Worm (Caenorhabditis elegans) whole organism, mixed stage, embryonic: Measurements from ENCODE around the gene K04C2.2.
A peak's percentile ranks its signal among the peaks of the same experiment; 100 is the strongest.

ENCODE experiments used
- M03D4.4 ChIP-seq: sonication (generic microtip); optimal IDR thresholded peaks from 2 replicates; lab custom pipeline; 2017; ENCODE audit warnings: mild to moderate bottlenecking, missing genetic modification characterization, missing compliant biosample characterization
- blmp-1 ChIP-seq: fragments of 150-350 bp; optimal IDR thresholded peaks from 2 replicates; lab custom pipeline; 2014; ENCODE audit warnings: missing biosample characterization, missing genetic modification characterization
- ceh-39 ChIP-seq: fragments of 150-350 bp; optimal IDR thresholded peaks from 2 replicates; lab custom pipeline; 2014; ENCODE audit warnings: missing biosample characterization, missing genetic modification characterization
- ceh-83 ChIP-seq: fragments of 200-800 bp; sonication (Bioruptor generic); optimal IDR thresholded peaks from 2 replicates; lab custom pipeline; 2018; ENCODE audit warnings: mild to moderate bottlenecking, missing genetic modification characterization, missing compliant biosample characterization
- ces-1 ChIP-seq: fragments of 150-350 bp; optimal IDR thresholded peaks from 2 replicates; lab custom pipeline; 2014; ENCODE audit warnings: missing biosample characterization, missing genetic modification reagents, missing genetic modification characterization
- cnd-1 ChIP-seq: fragments of 200-800 bp; sonication (Bioruptor generic); optimal IDR thresholded peaks from 2 replicates; lab custom pipeline; 2018; ENCODE audit warnings: mild to moderate bottlenecking, missing genetic modification characterization, missing compliant biosample characterization
- drap-1 ChIP-seq: fragments of 200-800 bp; sonication (Bioruptor generic); optimal IDR thresholded peaks from 3 replicates; lab custom pipeline; 2018; ENCODE audit warnings: mild to moderate bottlenecking, missing genetic modification characterization, missing compliant biosample characterization
- elt-1 ChIP-seq: sonication (generic microtip); optimal IDR thresholded peaks from 2 replicates; lab custom pipeline; 2017; ENCODE audit warnings: missing genetic modification characterization, mild to moderate bottlenecking, missing compliant biosample characterization, antibody characterized with exemption, moderate library complexity, borderline replicate concordance; ENCODE audit not compliant: insufficient read depth
- elt-3 ChIP-seq: fragments of 150-350 bp; optimal IDR thresholded peaks from 2 replicates; lab custom pipeline; 2014; ENCODE audit warnings: missing biosample characterization, missing genetic modification characterization
- flh-1 ChIP-seq: fragments of 200-800 bp; sonication (Bioruptor generic); optimal IDR thresholded peaks from 2 replicates; lab custom pipeline; 2018; ENCODE audit warnings: mild to moderate bottlenecking, missing genetic modification characterization, moderate library complexity, missing compliant biosample characterization
- ham-2 ChIP-seq: fragments of 200-800 bp; sonication (Bioruptor generic); optimal IDR thresholded peaks from 2 replicates; lab custom pipeline; 2018; ENCODE audit warnings: mild to moderate bottlenecking, missing genetic modification characterization, missing compliant biosample characterization
- hlh-1 ChIP-seq: fragments of 150-350 bp; optimal IDR thresholded peaks from 2 replicates; lab custom pipeline; 2014; ENCODE audit warnings: missing biosample characterization, missing genetic modification reagents, missing genetic modification characterization
- lin-13 ChIP-seq: fragments of 150-350 bp; optimal IDR thresholded peaks from 2 replicates; lab custom pipeline; 2014; ENCODE audit warnings: missing biosample characterization, missing genetic modification characterization
- lin-32 ChIP-seq: fragments of 200-800 bp; sonication (Bioruptor generic); optimal IDR thresholded peaks from 2 replicates; lab custom pipeline; 2018; ENCODE audit warnings: mild to moderate bottlenecking, missing genetic modification characterization, missing compliant biosample characterization
- lsy-2 ChIP-seq: fragments of 150-350 bp; optimal IDR thresholded peaks from 2 replicates; lab custom pipeline; 2014; ENCODE audit warnings: missing biosample characterization, missing genetic modification characterization
- mab-5 ChIP-seq: fragments of 150-350 bp; optimal IDR thresholded peaks from 2 replicates; lab custom pipeline; 2014; ENCODE audit warnings: missing biosample characterization, missing genetic modification characterization
- mep-1 ChIP-seq: fragments of 150-350 bp; optimal IDR thresholded peaks from 2 replicates; lab custom pipeline; 2017; ENCODE audit warnings: missing biosample characterization, missing genetic modification reagents, missing genetic modification characterization, inconsistent platforms
- mls-2 ChIP-seq: sonication (generic microtip); optimal IDR thresholded peaks from 2 replicates; lab custom pipeline; 2016; ENCODE audit warnings: mild to moderate bottlenecking, missing genetic modification characterization, moderate library complexity, missing compliant biosample characterization
- nhr-12 ChIP-seq: fragments of 150-350 bp; optimal IDR thresholded peaks from 2 replicates; lab custom pipeline; 2014; ENCODE audit warnings: missing biosample characterization, missing genetic modification characterization
- nhr-237 ChIP-seq: fragments of 150-350 bp; optimal IDR thresholded peaks from 2 replicates; lab custom pipeline; 2014; ENCODE audit warnings: missing biosample characterization, missing genetic modification characterization
- nhr-28 ChIP-seq: fragments of 150-350 bp; optimal IDR thresholded peaks from 2 replicates; lab custom pipeline; 2014; ENCODE audit warnings: missing biosample characterization, missing genetic modification characterization
- pha-4 ChIP-seq: fragments of 150-350 bp; optimal IDR thresholded peaks from 2 replicates; lab custom pipeline; 2018; ENCODE audit warnings: missing biosample characterization, missing genetic modification reagents, missing genetic modification characterization
- sem-2 ChIP-seq: fragments of 200-800 bp; sonication (Bioruptor generic); optimal IDR thresholded peaks from 2 replicates; lab custom pipeline; 2018; ENCODE audit warnings: mild to moderate bottlenecking, missing genetic modification characterization, missing compliant biosample characterization
- sptf-1 ChIP-seq: sonication (generic microtip); optimal IDR thresholded peaks from 2 replicates; lab custom pipeline; 2017; ENCODE audit warnings: mild to moderate bottlenecking, missing genetic modification characterization, moderate library complexity, missing compliant biosample characterization
- tbx-8 ChIP-seq: fragments of 200-800 bp; sonication (Bioruptor generic); optimal IDR thresholded peaks from 2 replicates; lab custom pipeline; 2018; ENCODE audit warnings: mild to moderate bottlenecking, missing genetic modification characterization, moderate library complexity, missing compliant biosample characterization
- unc-120 ChIP-seq: sonication (generic microtip); optimal IDR thresholded peaks from 2 replicates; lab custom pipeline; 2017; ENCODE audit warnings: missing genetic modification characterization, missing compliant biosample characterization; ENCODE audit not compliant: poor library complexity, severe bottlenecking
- unc-39 ChIP-seq: fragments of 150-350 bp; optimal IDR thresholded peaks from 2 replicates; lab custom pipeline; 2014; ENCODE audit warnings: missing biosample characterization, missing genetic modification characterization
- unc-62 ChIP-seq: fragments of 150-350 bp; optimal IDR thresholded peaks from 2 replicates; lab custom pipeline; 2014; ENCODE audit warnings: missing biosample characterization, missing genetic modification reagents, missing genetic modification characterization
- zip-8 ChIP-seq: fragments of 150-350 bp; optimal IDR thresholded peaks from 2 replicates; lab custom pipeline; 2014; ENCODE audit warnings: missing biosample characterization, missing genetic modification characterization
- ztf-11 ChIP-seq: fragments of 150-350 bp; optimal IDR thresholded peaks from 2 replicates; lab custom pipeline; 2014; ENCODE audit warnings: missing biosample characterization, missing genetic modification characterization

Gene K04C2.2

ce11 chrIII:6888497-6888896 is 1.1 kb upstream of the K04C2.2 start:
- TF ChIP-seq drap-1 (no peak), cnd-1 (tag; lab: Kevin White, UChicago) (no peak), ces-1 (GFP tag; lab: Kevin White, UChicago) (no peak), nhr-12 (no peak), sptf-1 (no peak), lin-32 (no peak), elt-3 (no peak), unc-39 (tag; lab: Kevin White, UChicago) (no peak)

ce11 chrIII:6891560-6891959 is 2.0 kb downstream of the K04C2.2 start, which contains the start of gene K04C2.5:
Gene K04C2.5 (minus strand): TSS chrIII:6891660.
- TF ChIP-seq mls-2 = no peak
- no peak for TF ChIP-seq unc-120
- no peak for TF ChIP-seq ztf-11 (tag; lab: Kevin White, UChicago)
- TF ChIP-seq blmp-1 = no peak
- no peak for TF ChIP-seq zip-8
- no peak for TF ChIP-seq pha-4 (tag; lab: Kevin White, UChicago)
- TF ChIP-seq unc-62 (GFP tag; lab: Kevin White, UChicago) = no peak
- no peak for TF ChIP-seq unc-39 (tag; lab: Kevin White, UChicago)
- no peak for TF ChIP-seq ceh-83
- no peak for TF ChIP-seq sptf-1
- no peak for TF ChIP-seq drap-1
- TF ChIP-seq mab-5 (tag; lab: Kevin White, UChicago) = no peak
- no peak for TF ChIP-seq lin-13 (tag; lab: Kevin White, UChicago)
- TF ChIP-seq ham-2 (GFP tag; lab: Kevin White, UChicago) = no peak
- TF ChIP-seq flh-1 = no peak
- TF ChIP-seq ceh-39 = no peak
- TF ChIP-seq elt-1 (tag; lab: Kevin White, UChicago) = no peak
- TF ChIP-seq M03D4.4 (tag; lab: Kevin White, UChicago) = no peak
- TF ChIP-seq lin-32 = no peak

- no peak for TF ChIP-seq cnd-1 (tag; lab: Kevin White, UChicago)
- TF ChIP-seq mep-1 = peak; percentile 15
- peak; percentile 68 for TF ChIP-seq unc-62 (GFP tag; lab: Kevin White, UChicago)
- peak; percentile 36 for TF ChIP-seq hlh-1 (tag; lab: Kevin White, UChicago)
- TF ChIP-seq, all 35 proteins: peak for 3
These were observed 5.6 kb downstream of the K04C2.2 start for ce11 chrIII:6895166-6895565.

- TF ChIP-seq hlh-1 (tag; lab: Kevin White, UChicago) (no peak), nhr-12 (no peak), unc-39 (tag; lab: Kevin White, UChicago) (no peak), sptf-1 (no peak), ces-1 (GFP tag; lab: Kevin White, UChicago) (no peak), elt-3 (no peak), pha-4 (tag; lab: Kevin White, UChicago) (no peak), mls-2 (no peak), sem-2 (GFP tag; lab: Kevin White, UChicago) (no peak), ceh-39 (no peak), tbx-8 (GFP tag; lab: Kevin White, UChicago) (no peak), flh-1 (no peak), nhr-237 (no peak), elt-1 (tag; lab: Kevin White, UChicago) (no peak), ham-2 (GFP tag; lab: Kevin White, UChicago) (no peak), unc-62 (GFP tag; lab: Kevin White, UChicago) (no peak), zip-8 (no peak), ztf-11 (tag; lab: Kevin White, UChicago) (no peak), nhr-28 (tag; lab: Kevin White, UChicago) (no peak)
These were observed 6.1 kb downstream of the K04C2.2 start for ce11 chrIII:6895677-6896076.

- TF ChIP-seq unc-120 (no peak), hlh-1 (tag; lab: Kevin White, UChicago) (peak; percentile 18), pha-4 (tag; lab: Kevin White, UChicago) (no peak), lin-32 (no peak), mep-1 (no peak), cnd-1 (tag; lab: Kevin White, UChicago) (no peak), unc-62 (GFP tag; lab: Kevin White, UChicago) (peak; percentile 73), ces-1 (GFP tag; lab: Kevin White, UChicago) (peak; percentile 61), M03D4.4 (tag; lab: Kevin White, UChicago) (no peak), flh-1 (no peak)
These were observed 8.1 kb downstream of the K04C2.2 start, which contains the start of gene T07E3.4 for ce11 chrIII:6897587-6898064. Gene T07E3.4 (plus strand): TSS chrIII:6898014.

- TF ChIP-seq lsy-2 (tag; lab: Kevin White, UChicago) (no peak), unc-39 (tag; lab: Kevin White, UChicago) (no peak), nhr-28 (tag; lab: Kevin White, UChicago) (no peak), unc-120 (peak; percentile 60), drap-1 (no peak), lin-13 (tag; lab: Kevin White, UChicago) (no peak), ces-1 (GFP tag; lab: Kevin White, UChicago) (no peak), ceh-39 (no peak), sptf-1 (no peak), mab-5 (tag; lab: Kevin White, UChicago) (no peak), hlh-1 (tag; lab: Kevin White, UChicago) (peak; percentile 28), nhr-237 (no peak)
These were observed 8.9 kb downstream of the K04C2.2 start for ce11 chrIII:6898518-6898917.
